Worm (Caenorhabditis elegans) whole organism, L3 larva: ENCODE results near the gene pqn-84.

Source experiments
- ZK546.5 ChIP-seq: sonication (generic microtip); optimal IDR thresholded peaks from 2 replicates; lab custom pipeline; 2017; ENCODE audit warnings: missing biosample characterization, missing genetic modification characterization
- aly-2 ChIP-seq: fragments of 150-350 bp; optimal IDR thresholded peaks from 2 replicates; lab custom pipeline; 2014; ENCODE audit warnings: missing biosample characterization, missing genetic modification characterization
- ama-1 ChIP-seq: fragments of 150-350 bp; optimal IDR thresholded peaks from 2 replicates; lab custom pipeline; 2018
- ceh-16 ChIP-seq: sonication (generic microtip); optimal IDR thresholded peaks from 2 replicates; lab custom pipeline; 2017; ENCODE audit warnings: missing biosample characterization, missing genetic modification characterization
- ceh-28 ChIP-seq: fragments of 150-350 bp; optimal IDR thresholded peaks from 2 replicates; lab custom pipeline; 2014; ENCODE audit warnings: missing biosample characterization, missing genetic modification reagents, missing genetic modification characterization
- ceh-82 ChIP-seq: fragments of 150-350 bp; optimal IDR thresholded peaks from 2 replicates; lab custom pipeline; 2014; ENCODE audit warnings: missing biosample characterization, missing genetic modification characterization
- ceh-9 ChIP-seq: sonication (generic microtip); optimal IDR thresholded peaks from 2 replicates; lab custom pipeline; 2018; ENCODE audit warnings: missing biosample characterization, missing genetic modification characterization
- daf-12 ChIP-seq: fragments of 150-350 bp; optimal IDR thresholded peaks from 2 replicates; lab custom pipeline; 2014; ENCODE audit warnings: missing biosample characterization, missing genetic modification reagents, missing genetic modification characterization
- egl-27 ChIP-seq: sonication (generic microtip); optimal IDR thresholded peaks from 4 replicates; lab custom pipeline; 2017; ENCODE audit warnings: missing biosample characterization, missing genetic modification reagents, missing genetic modification characterization
- egl-5 ChIP-seq: fragments of 150-350 bp; optimal IDR thresholded peaks from 2 replicates; lab custom pipeline; 2017; ENCODE audit warnings: missing biosample characterization, missing genetic modification reagents, missing genetic modification characterization, inconsistent platforms
- elt-1 ChIP-seq: fragments of 150-350 bp; optimal IDR thresholded peaks from 2 replicates; lab custom pipeline; 2014; ENCODE audit warnings: missing biosample characterization, missing genetic modification characterization
- elt-2 ChIP-seq: sonication (generic microtip); optimal IDR thresholded peaks from 2 replicates; lab custom pipeline; 2016; ENCODE audit warnings: missing genetic modification reagents, mild to moderate bottlenecking, missing genetic modification characterization, missing compliant biosample characterization
- elt-3 ChIP-seq, 3 experiments: fragments of 150-350 bp in 1 of 3; sonication (generic microtip) in 2 of 3; optimal IDR thresholded peaks; 2 replicates in 2 of 3; 4 replicates in 1 of 3; lab custom pipeline; 2014 to 2017; ENCODE audit warnings: missing biosample characterization in 3 of 3, missing genetic modification characterization in 3 of 3
- eor-1 ChIP-seq, 2 experiments: fragments of 150-350 bp; optimal IDR thresholded peaks; 2 replicates each; lab custom pipeline; 2014 to 2018; ENCODE audit warnings: missing biosample characterization in 2 of 2, missing genetic modification characterization in 2 of 2
- fkh-10 ChIP-seq: sonication (generic microtip); optimal IDR thresholded peaks from 2 replicates; lab custom pipeline; 2017; ENCODE audit warnings: missing biosample characterization, missing genetic modification reagents, missing genetic modification characterization
- fkh-2 ChIP-seq: fragments of 150-350 bp; optimal IDR thresholded peaks from 2 replicates; lab custom pipeline; 2014; ENCODE audit warnings: missing biosample characterization, missing genetic modification reagents, missing genetic modification characterization
- fos-1 ChIP-seq: fragments of 150-350 bp; optimal IDR thresholded peaks from 2 replicates; lab custom pipeline; 2014; ENCODE audit warnings: missing biosample characterization, missing genetic modification characterization
- hmg-11 ChIP-seq: sonication (generic microtip); optimal IDR thresholded peaks from 2 replicates; lab custom pipeline; 2016; ENCODE audit warnings: missing genetic modification characterization, missing compliant biosample characterization
- jun-1 ChIP-seq: fragments of 150-350 bp; optimal IDR thresholded peaks from 2 replicates; lab custom pipeline; 2014; ENCODE audit warnings: missing biosample characterization, missing genetic modification reagents, missing genetic modification characterization
- lin-39 ChIP-seq: fragments of 150-350 bp; optimal IDR thresholded peaks from 2 replicates; lab custom pipeline; 2018; ENCODE audit warnings: missing biosample characterization, missing genetic modification reagents, missing genetic modification characterization
- mdl-1 ChIP-seq: fragments of 150-350 bp; optimal IDR thresholded peaks from 2 replicates; lab custom pipeline; 2014; ENCODE audit warnings: missing biosample characterization, missing genetic modification characterization
- mml-1 ChIP-seq: fragments of 150-350 bp; sonication (generic microtip); optimal IDR thresholded peaks from 3 replicates; lab custom pipeline; 2014; ENCODE audit warnings: missing biosample characterization, missing genetic modification characterization
- nhr-11 ChIP-seq: fragments of 150-350 bp; optimal IDR thresholded peaks from 2 replicates; lab custom pipeline; 2014; ENCODE audit warnings: missing biosample characterization, missing genetic modification characterization
- nhr-23 ChIP-seq: fragments of 150-350 bp; optimal IDR thresholded peaks from 2 replicates; lab custom pipeline; 2014; ENCODE audit warnings: missing biosample characterization, missing genetic modification reagents, missing genetic modification characterization
- nhr-237 ChIP-seq: fragments of 150-350 bp; optimal IDR thresholded peaks from 2 replicates; lab custom pipeline; 2014; ENCODE audit warnings: missing biosample characterization, missing genetic modification characterization
- nhr-25 ChIP-seq: sonication (generic microtip); optimal IDR thresholded peaks from 2 replicates; lab custom pipeline; 2017; ENCODE audit warnings: missing biosample characterization, missing genetic modification characterization
- nhr-28 ChIP-seq: fragments of 150-350 bp; optimal IDR thresholded peaks from 2 replicates; lab custom pipeline; 2014; ENCODE audit warnings: missing biosample characterization, missing genetic modification characterization
- nhr-43 ChIP-seq: sonication (generic microtip); optimal IDR thresholded peaks from 2 replicates; lab custom pipeline; 2016; ENCODE audit warnings: mild to moderate bottlenecking, missing genetic modification characterization, missing compliant biosample characterization; ENCODE audit not compliant: poor library complexity, severe bottlenecking
- nhr-67 ChIP-seq: fragments of 150-350 bp; optimal IDR thresholded peaks from 2 replicates; lab custom pipeline; 2014; ENCODE audit warnings: missing biosample characterization, missing genetic modification characterization
- nhr-76 ChIP-seq: fragments of 150-350 bp; sonication (generic microtip); optimal IDR thresholded peaks from 5 replicates; lab custom pipeline; 2014; ENCODE audit warnings: missing biosample characterization, missing genetic modification characterization
- nhr-77 ChIP-seq: fragments of 150-350 bp; optimal IDR thresholded peaks from 2 replicates; lab custom pipeline; 2014; ENCODE audit warnings: missing biosample characterization, missing genetic modification characterization
- pha-4 ChIP-seq: fragments of 150-350 bp; optimal IDR thresholded peaks from 2 replicates; lab custom pipeline; 2014; ENCODE audit warnings: missing biosample characterization, missing genetic modification reagents, missing genetic modification characterization
- sea-2 ChIP-seq: fragments of 150-350 bp; sonication (generic microtip); optimal IDR thresholded peaks from 4 replicates; lab custom pipeline; 2014; ENCODE audit warnings: missing biosample characterization, missing genetic modification reagents, missing genetic modification characterization
- skn-1 ChIP-seq: fragments of 150-350 bp; optimal IDR thresholded peaks from 2 replicates; lab custom pipeline; 2014; ENCODE audit warnings: missing biosample characterization, missing genetic modification characterization
- snpc-4 ChIP-seq: fragments of 150-350 bp; optimal IDR thresholded peaks from 2 replicates; lab custom pipeline; 2014; ENCODE audit warnings: missing biosample characterization, missing genetic modification characterization
- tbx-2 ChIP-seq: sonication (generic microtip); optimal IDR thresholded peaks from 2 replicates; lab custom pipeline; 2016; ENCODE audit warnings: mild to moderate bottlenecking, missing genetic modification characterization, missing compliant biosample characterization
- unc-39 ChIP-seq: sonication (generic microtip); optimal IDR thresholded peaks from 4 replicates; lab custom pipeline; 2017; ENCODE audit warnings: missing biosample characterization, missing genetic modification characterization
- unc-62 ChIP-seq: fragments of 150-350 bp; sonication (generic microtip); optimal IDR thresholded peaks from 4 replicates; lab custom pipeline; 2014; ENCODE audit warnings: missing biosample characterization, missing genetic modification reagents, missing genetic modification characterization
- zag-1 ChIP-seq: fragments of 150-350 bp; optimal IDR thresholded peaks from 2 replicates; lab custom pipeline; 2014; ENCODE audit warnings: missing biosample characterization, missing genetic modification characterization
- ztf-11 ChIP-seq: fragments of 150-350 bp; optimal IDR thresholded peaks from 2 replicates; lab custom pipeline; 2014; ENCODE audit warnings: missing biosample characterization, missing genetic modification characterization
- ztf-4 ChIP-seq: fragments of 150-350 bp; optimal IDR thresholded peaks from 2 replicates; lab custom pipeline; 2014; ENCODE audit warnings: missing biosample characterization, missing genetic modification characterization

pqn-84 gene

DNA sequence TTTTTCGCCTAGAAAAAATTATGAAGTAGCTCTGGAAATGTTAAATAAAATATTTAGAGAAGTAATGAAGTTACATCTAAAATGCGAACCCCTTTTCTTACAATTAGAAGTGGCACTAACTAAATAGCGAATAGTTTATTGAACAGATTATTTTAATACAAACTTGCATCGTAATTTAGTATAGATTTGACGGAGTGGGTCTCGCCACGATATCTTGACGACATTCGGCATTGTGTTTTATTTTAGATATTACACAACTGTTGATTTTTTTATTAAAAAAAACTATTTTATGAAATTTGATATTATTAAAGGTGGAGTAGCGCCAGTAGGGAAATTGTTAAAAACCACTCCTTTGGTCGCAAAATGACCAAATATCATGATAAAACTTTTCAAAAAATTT lies 10.2 kb upstream of the pqn-84 start:
- no peak for TF ChIP-seq elt-1 (tag; lab: Kevin White, UChicago)
- TF ChIP-seq nhr-25 (tag; lab: Kevin White, UChicago): no peak
- TF ChIP-seq elt-2 (tag; lab: Kevin White, UChicago): no peak

DNA sequence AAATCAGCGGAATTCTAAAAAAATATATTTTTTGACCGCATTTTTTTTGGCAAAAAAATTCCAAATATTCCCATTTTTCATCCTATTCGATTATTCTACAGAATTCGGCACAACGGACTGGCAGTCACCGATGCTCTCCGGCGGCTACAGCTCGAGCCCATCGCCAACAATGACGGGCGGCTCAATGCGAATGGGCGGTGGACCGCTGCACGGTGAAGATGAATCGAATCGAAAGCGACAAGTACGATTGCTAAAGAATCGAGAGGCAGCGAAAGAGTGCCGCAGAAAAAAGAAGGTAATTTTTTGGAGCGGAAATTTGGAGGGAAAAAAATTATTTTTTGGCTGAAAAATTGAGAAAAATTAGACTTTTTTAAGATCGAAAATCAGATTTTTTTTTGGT lies 7.7 kb upstream of the pqn-84 start:
- TF ChIP-seq hmg-11 (tag; lab: Kevin White, UChicago) (peak; percentile 6), nhr-237 (tag; lab: Kevin White, UChicago) (no peak)

DNA sequence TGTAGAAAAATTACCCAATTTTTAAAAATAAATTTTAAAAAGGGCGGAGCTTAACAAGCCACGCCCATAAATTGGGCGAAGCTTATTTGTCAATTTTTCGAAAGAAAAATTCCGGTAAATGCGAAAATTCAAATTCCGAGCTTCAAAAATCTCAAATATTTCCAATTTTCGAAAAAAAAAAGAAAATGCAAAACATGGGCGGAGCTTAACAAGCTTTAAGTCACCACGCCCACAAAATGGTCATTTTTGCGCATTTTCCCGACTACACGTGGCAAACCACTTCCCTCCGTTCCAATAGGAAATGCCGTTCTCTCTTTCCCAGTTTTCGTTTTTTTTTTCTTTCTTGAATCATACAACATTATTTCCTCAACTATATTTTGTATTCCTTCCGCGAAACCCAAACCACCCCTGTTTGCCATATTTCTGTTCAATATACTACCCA lies 5.5 kb upstream of the pqn-84 start:
- TF ChIP-seq egl-5 (no peak), nhr-67 (no peak), nhr-11 (tag; lab: Kevin White, UChicago) (no peak), unc-62 (GFP tag; lab: Kevin White, UChicago) (no peak), nhr-77 (tag; lab: Kevin White, UChicago) (peak; percentile 51), aly-2 (tag; lab: Kevin White, UChicago) (peak; percentile 63), ZK546.5 (tag; lab: Kevin White, UChicago) (no peak), zag-1 (no peak), ceh-28 (no peak), eor-1 (tag; optimal IDR thresholded peaks at IDR 0.05; lab: Kevin White, UChicago) (no peak), ztf-11 (tag; lab: Kevin White, UChicago) (no peak), mml-1 (tag; lab: Kevin White, UChicago) (no peak), ceh-82 (no peak), ceh-16 (no peak), ama-1 (lab: Kevin White, UChicago) (peak; percentile 45), nhr-28 (tag; lab: Kevin White, UChicago) (no peak), pha-4 (tag; lab: Kevin White, UChicago) (no peak), ceh-9 (no peak), nhr-25 (tag; lab: Kevin White, UChicago) (no peak), hmg-11 (tag; lab: Kevin White, UChicago) (no peak), fkh-2 (no peak), lin-39 (tag; lab: Kevin White, UChicago) (no peak), elt-2 (tag; lab: Kevin White, UChicago) (peak; percentile 32), nhr-43 (peak; percentile 12), sea-2 (GFP tag; lab: Kevin White, UChicago) (no peak), mdl-1 (tag; lab: Kevin White, UChicago) (no peak), skn-1 (tag; lab: Kevin White, UChicago) (no peak), daf-12 (no peak), ztf-4 (tag; lab: Kevin White, UChicago) (no peak), nhr-76 (tag; lab: Kevin White, UChicago) (no peak), fkh-10 (no peak), fos-1 (no peak), snpc-4 (tag; lab: Kevin White, UChicago) (no peak), elt-3 (tag; optimal IDR thresholded peaks at IDR 0.05; lab: Kevin White, UChicago) (no peak), nhr-237 (tag; lab: Kevin White, UChicago) (no peak), tbx-2 (tag; lab: Kevin White, UChicago) (no peak), nhr-23 (tag; lab: Kevin White, UChicago) (no peak), unc-39 (tag; lab: Kevin White, UChicago) (no peak)

DNA sequence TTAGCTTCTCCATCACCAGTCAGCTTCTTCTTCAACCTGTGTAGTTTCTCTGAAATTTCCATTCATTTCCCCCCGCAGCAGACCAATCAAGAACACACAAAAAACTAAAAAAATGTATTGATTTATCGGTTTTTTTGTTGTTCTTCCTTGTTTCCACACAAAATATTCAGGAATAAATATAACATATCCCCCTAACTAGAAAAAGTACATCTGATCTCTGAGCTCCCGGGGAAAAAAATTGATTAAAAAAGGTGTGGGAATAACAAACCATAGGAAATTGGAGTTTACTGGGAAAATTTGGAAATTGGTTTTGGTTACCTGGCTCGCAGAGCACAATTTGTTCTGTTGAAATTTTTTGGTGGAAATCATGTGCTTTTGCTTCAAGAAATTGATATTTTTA lies 5.1 kb upstream of the pqn-84 start, which contains the start of gene Y41C4A.22:
Y41C4A.22 (plus strand) TSS at position 301 of the 400 bp plus-strand sequence.
- TF ChIP-seq ceh-16 (no peak), jun-1 (tag; lab: Kevin White, UChicago) (no peak), tbx-2 (tag; lab: Kevin White, UChicago) (no peak), unc-62 (GFP tag; lab: Kevin White, UChicago) (no peak), nhr-77 (tag; lab: Kevin White, UChicago) (no peak), nhr-23 (tag; lab: Kevin White, UChicago) (no peak), egl-27 (tag; lab: Kevin White, UChicago) (no peak), ceh-9 (no peak)
- TF ChIP-seq, all 47 proteins: peak for 0
